Fruit fly (Drosophila melanogaster): ENCODE data around the gene CG31342.
A peak's percentile ranks its signal among the peaks of the same experiment; 100 is the strongest.

The CG31342 gene

DNA sequence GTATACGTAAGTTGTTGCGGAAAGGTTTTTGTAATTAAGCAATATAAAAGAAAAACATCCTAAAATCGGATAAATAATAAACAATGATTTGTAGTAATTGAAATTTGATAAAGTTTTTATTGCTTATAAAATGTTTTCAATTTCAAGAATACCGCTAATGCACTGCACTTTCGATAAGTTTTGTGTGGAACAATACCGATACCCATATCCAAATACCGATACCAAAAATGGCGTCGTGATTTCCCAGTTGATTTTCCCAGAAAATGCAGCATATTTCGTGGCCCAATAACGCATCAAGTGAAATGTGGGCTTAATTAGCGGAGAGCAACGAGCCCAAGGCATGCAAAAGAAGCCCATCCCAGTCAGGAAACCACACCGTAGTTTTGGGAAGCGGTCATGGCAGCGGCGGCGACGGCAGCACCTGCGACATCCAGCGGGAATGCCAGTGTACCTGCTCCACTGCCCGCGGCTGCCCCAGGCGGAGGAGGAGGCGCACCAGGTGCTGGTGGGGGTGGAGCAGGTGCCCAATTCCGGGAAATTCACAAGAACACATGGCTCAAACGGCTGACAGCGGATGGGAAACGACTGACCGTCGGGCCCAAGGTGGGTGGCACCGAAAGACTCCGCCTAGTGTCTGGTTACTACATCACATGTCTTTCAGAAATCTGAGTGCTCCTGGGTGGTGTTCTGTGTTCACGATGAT, at the start of gene CG31342:
Gene CG31342, plus strand, starts transcription at position 214 of the 703 bp plus-strand sequence.
- TF ChIP-seq pan (optimal IDR thresholded peaks at IDR 0.05) (no peak), usp (GFP tag; optimal IDR thresholded peaks at IDR 0.05) (no peak), CG8478 (optimal IDR thresholded peaks at IDR 0.05) (no peak), Dll (optimal IDR thresholded peaks at IDR 0.05) (no peak), EcR (GFP tag; optimal IDR thresholded peaks at IDR 0.05) (no peak), psq (optimal IDR thresholded peaks at IDR 0.05) (no peak)

DNA sequence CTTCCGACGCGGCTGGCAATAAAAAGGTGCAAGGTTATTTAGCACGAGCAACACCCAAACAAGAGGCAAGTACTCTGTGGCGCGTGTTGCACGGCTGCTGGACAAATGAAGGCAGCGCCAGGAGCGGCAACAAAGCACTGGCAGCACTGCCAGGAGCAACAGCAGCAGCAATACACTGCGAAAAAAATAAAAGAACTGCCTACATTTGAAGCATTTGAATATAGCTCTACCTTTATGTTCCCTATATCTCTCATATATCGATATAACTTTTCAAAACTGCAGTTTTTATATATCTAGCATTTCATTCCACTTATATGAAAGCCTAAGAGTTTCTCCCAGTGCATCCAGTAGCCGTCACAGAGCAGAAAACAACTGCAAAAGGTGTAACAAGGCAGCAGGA, 28.5 kb upstream of the CG31342 start:
- TF ChIP-seq pan (optimal IDR thresholded peaks at IDR 0.05) (no peak), EcR (GFP tag; optimal IDR thresholded peaks at IDR 0.05) (no peak), psq (optimal IDR thresholded peaks at IDR 0.05) (no peak), usp (GFP tag; optimal IDR thresholded peaks at IDR 0.05) (no peak), Dll (optimal IDR thresholded peaks at IDR 0.05) (no peak), CG8478 (optimal IDR thresholded peaks at IDR 0.05) (no peak)

DNA sequence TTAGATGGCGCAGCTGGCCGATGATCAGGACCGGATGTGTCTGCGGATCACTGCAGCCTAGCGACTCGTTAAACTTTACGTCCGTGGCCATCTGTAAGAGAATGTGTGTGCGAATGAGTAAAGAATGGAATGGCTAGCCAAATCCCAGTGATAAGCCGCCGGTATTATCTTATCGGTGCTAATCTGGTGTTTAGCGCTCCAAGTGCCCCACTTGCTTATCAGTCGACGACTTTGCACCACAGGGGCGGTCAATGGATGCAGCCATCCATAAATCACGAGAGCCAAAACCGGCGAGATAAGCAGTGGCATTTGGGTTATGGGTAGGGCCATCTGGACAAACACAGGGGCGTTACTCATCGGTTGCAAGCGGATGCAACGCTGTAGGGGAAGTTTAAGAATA, 25.6 kb upstream of the CG31342 start:
- no peak for TF ChIP-seq CG8478 (optimal IDR thresholded peaks at IDR 0.05)

DNA sequence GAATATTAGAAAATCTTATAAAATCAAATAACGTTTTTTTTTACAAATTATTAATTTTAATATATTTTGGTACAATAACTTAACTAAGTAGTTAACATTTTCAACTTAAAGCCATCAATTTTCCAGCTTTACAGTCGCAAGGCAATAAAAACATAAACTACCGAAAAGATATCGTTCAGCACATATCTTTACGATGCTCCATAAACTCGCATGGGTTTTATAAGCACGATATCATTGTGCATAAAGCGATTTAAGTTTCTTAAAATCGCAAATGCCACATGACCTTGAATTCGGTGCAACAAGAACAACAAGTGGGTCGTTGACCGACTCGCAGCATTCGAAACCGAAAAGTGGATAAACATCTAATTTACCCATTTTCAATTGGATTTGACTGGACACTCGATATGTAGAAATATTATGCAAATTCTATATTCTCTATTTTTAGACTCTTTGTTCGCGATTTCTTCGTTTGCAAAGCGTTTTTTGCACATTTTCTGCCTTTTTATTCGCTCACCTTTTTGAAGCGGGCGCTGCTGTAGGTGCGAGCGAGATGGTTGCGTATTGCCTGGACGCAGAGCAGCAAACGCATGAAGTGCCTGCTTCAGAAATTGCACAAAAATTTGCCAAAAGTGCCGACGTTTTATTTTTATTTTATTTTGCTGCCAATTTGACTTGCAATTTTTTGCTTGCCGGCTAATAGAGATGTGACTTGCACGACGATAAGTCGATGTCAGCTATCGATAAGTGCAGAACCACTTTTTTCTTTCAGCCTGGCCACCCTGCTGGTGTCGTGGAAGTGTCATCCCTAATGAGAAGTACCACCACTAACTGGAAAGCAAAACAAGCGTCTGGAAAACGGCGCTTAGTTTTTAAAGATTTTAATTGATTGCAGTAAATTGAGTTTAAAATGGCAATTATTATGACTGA, 24.6 kb upstream of the CG31342 start, which contains the start of gene Spc25:
Gene Spc25, plus strand, starts transcription at position 817 of the 927 bp plus-strand sequence.
- TF ChIP-seq EcR (GFP tag; optimal IDR thresholded peaks at IDR 0.05) (peak; percentile 54 to 84), pan (optimal IDR thresholded peaks at IDR 0.05) (no peak)

dm6 chr3R:12962612-12963011, 23.2 kb upstream of the CG31342 start:
- TF ChIP-seq usp (GFP tag; optimal IDR thresholded peaks at IDR 0.05) (no peak), EcR (GFP tag; optimal IDR thresholded peaks at IDR 0.05) (no peak), psq (optimal IDR thresholded peaks at IDR 0.05) (no peak), CG8478 (optimal IDR thresholded peaks at IDR 0.05) (no peak), Dll (optimal IDR thresholded peaks at IDR 0.05) (no peak), pan (optimal IDR thresholded peaks at IDR 0.05) (no peak)

DNA sequence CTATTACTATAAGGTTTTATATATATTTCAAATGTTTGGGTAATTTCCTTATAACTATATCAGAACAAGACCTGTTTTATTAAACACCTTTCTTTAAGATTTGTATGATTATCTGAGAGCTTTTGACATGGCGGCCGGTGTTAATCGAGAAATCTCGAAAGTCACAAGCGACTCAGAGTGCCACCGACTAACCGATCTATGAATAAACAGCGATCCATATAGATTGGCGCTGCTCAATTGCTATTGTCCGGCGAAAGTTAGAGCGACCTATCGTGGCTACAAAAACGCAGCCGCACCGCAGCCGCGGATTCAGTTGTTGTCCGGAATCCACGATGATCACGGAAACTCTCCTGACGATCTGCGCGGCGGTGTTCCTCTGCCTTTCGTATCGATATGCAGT, 22.4 kb upstream of the CG31342 start, which contains the start of gene Cyp304a1:
Gene Cyp304a1, plus strand, starts transcription at position 301 of the 400 bp plus-strand sequence.
- no peak for TF ChIP-seq CG8478 (optimal IDR thresholded peaks at IDR 0.05)
- TF ChIP-seq Dll (optimal IDR thresholded peaks at IDR 0.05): no peak
- no peak for TF ChIP-seq usp (GFP tag; optimal IDR thresholded peaks at IDR 0.05)
- TF ChIP-seq EcR (GFP tag; optimal IDR thresholded peaks at IDR 0.05): no peak
- TF ChIP-seq psq (optimal IDR thresholded peaks at IDR 0.05): no peak
- no peak for TF ChIP-seq pan (optimal IDR thresholded peaks at IDR 0.05)

dm6 chr3R:12964043-12964442, 21.8 kb upstream of the CG31342 start:
- TF ChIP-seq usp (GFP tag; optimal IDR thresholded peaks at IDR 0.05): no peak
- TF ChIP-seq Dll (optimal IDR thresholded peaks at IDR 0.05): no peak
- no peak for TF ChIP-seq CG8478 (optimal IDR thresholded peaks at IDR 0.05)
- TF ChIP-seq pan (optimal IDR thresholded peaks at IDR 0.05): no peak

DNA sequence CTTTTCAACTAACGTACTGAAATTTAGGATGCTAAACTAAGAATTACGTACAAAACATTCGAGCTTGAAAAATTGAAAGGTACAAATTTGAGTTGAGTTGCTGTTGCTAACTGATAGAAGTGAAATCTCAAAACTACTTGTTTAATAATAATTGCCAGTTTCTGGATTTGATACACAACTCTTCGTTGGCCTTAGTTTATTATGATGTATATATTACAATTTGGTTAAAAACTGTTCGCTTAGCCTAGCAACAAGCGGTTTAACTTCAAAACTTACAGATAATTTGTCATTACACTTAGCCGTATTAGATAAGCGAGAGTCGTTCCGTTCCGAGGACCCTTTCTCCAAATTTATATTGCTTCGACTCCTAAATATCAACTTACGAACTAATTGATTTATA, 18.2 kb upstream of the CG31342 start, which contains the start of the genes CG14384 and grsm:
Gene CG14384, minus strand, starts transcription at position 101 of the 400 bp plus-strand sequence.
Gene grsm, minus strand, starts transcription at position 101 of the 400 bp plus-strand sequence.
- TF ChIP-seq psq (optimal IDR thresholded peaks at IDR 0.05) (no peak), EcR (GFP tag; optimal IDR thresholded peaks at IDR 0.05) (no peak), CG8478 (optimal IDR thresholded peaks at IDR 0.05) (no peak), Dll (optimal IDR thresholded peaks at IDR 0.05) (no peak), usp (GFP tag; optimal IDR thresholded peaks at IDR 0.05) (no peak), pan (optimal IDR thresholded peaks at IDR 0.05) (no peak)

dm6 chr3R:12972106-12972505, 13.7 kb upstream of the CG31342 start:
- TF ChIP-seq pan (optimal IDR thresholded peaks at IDR 0.05) (no peak), CG8478 (optimal IDR thresholded peaks at IDR 0.05) (no peak), EcR (GFP tag; optimal IDR thresholded peaks at IDR 0.05) (no peak), usp (GFP tag; optimal IDR thresholded peaks at IDR 0.05) (no peak), Dll (optimal IDR thresholded peaks at IDR 0.05) (no peak), psq (optimal IDR thresholded peaks at IDR 0.05) (no peak)

DNA sequence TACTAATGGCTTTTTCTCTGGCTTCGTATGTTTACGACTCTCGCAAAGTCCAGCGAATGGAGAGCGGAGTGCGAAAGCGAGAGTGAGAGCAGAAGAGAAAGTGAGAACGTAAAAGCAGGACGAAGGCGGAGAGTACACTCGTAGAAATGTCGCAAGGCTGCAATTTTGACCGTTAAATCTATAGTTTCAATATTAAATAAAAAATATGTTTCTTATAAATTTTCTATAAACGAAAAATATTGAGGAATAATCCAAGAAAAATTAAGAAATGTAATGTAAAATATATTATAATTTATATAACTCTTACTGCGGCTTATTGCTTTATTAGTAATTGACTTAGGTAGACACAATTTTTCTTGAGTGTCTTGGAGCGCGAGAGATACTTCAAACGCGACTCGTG, 11.4 kb upstream of the CG31342 start:
- TF ChIP-seq pan (optimal IDR thresholded peaks at IDR 0.05): no peak
- TF ChIP-seq EcR (GFP tag; optimal IDR thresholded peaks at IDR 0.05): no peak
- no peak for TF ChIP-seq Dll (optimal IDR thresholded peaks at IDR 0.05)
- TF ChIP-seq usp (GFP tag; optimal IDR thresholded peaks at IDR 0.05): no peak
- TF ChIP-seq CG8478 (optimal IDR thresholded peaks at IDR 0.05): no peak
- no peak for TF ChIP-seq psq (optimal IDR thresholded peaks at IDR 0.05)

dm6 chr3R:12975223-12975622, 10.6 kb upstream of the CG31342 start:
- TF ChIP-seq pan (optimal IDR thresholded peaks at IDR 0.05): no peak

DNA sequence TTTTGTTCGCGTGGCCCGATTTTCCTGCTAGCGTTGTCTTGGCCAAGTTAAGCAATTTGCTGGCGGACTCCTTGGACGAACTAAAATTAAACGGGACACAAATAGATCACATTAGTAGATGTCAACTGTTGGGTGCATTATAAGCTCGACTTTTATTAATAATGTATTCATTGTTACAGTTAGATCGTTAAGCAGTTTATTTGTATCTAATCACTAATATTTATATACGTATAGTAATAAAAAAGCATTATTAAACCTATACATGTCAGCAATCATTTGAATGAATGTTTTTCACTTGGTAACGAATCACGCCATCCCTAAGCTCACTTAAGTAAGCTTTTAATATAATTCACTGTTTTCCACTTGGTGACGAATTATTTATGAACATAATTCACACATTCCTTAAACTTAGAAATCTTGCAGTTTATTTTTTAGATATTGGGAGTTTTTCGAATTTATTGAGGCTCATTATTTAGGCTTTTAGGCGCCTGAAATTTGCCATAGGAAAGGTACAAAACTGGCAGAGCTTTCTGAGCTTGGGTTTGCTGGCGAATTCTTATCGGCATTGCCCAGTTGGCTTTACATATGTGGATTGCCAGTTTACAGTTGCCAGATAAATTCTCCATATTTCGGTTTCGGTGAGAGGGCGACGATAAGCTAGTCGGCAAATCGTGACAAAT, 8.3 kb upstream of the CG31342 start, which contains the start of the genes CG7381 and CG7091:
Gene CG7381, minus strand, starts transcription at position 101 of the 680 bp plus-strand sequence.
Gene CG7091, plus strand, starts transcription at position 630 of the 680 bp plus-strand sequence.
- no peak for TF ChIP-seq EcR (GFP tag; optimal IDR thresholded peaks at IDR 0.05)

Data from whole organism.